Fruit fly (Drosophila melanogaster): ENCODE data around the gene Dbx.

DNA sequence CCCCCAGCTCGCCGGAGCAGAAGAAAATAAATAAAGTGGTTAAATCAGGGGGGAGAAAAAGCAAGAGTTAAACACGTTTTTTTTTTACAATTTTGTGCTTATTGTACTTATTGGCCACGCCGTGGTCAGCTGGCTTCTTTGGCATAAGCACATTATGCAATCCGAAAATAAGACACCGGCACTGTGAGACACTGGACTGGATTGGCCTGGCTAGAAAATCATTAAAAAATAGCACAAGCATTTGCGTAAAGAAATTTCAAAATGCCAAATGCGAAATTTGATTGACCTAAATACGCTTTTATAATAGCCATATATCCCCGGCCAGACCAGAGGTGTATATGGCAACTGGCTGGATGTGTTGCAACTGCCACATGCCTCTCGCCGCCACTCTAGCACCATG is 16.7 kb upstream of the Dbx start:
- TF ChIP-seq bab1 (GFP tag; optimal IDR thresholded peaks at IDR 0.05): no peak
- no peak for TF ChIP-seq CG5204 (GFP tag; optimal IDR thresholded peaks at IDR 0.05)
- TF ChIP-seq Hr96 (GFP tag; optimal IDR thresholded peaks at IDR 0.05): no peak
